Fruit fly (Drosophila melanogaster): ENCODE measurements around the gene CG31675.

CG31675 gene

DNA sequence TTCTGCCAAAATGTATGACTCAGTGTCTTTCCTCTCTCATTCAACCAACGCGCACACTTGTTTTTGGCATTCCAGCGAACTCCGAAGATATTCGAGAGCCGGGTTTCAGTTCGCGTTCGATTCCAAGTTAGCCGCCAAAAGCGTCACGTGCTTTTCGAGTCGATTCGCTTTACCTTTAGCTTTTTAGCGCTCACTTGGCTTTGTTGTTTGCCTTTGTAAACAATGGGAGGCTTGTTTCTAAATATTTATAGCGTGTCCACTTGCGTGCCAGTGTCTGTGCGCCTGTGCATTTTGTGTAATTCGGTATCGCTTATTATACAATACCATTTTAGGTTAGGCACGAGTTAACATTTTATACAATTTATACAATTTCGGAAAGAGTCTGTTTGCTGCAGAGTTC lies 43.8 kb downstream of the CG31675 start:
- peak; percentile 8 for TF ChIP-seq noc (tag; optimal IDR thresholded peaks at IDR 0.05)

DNA sequence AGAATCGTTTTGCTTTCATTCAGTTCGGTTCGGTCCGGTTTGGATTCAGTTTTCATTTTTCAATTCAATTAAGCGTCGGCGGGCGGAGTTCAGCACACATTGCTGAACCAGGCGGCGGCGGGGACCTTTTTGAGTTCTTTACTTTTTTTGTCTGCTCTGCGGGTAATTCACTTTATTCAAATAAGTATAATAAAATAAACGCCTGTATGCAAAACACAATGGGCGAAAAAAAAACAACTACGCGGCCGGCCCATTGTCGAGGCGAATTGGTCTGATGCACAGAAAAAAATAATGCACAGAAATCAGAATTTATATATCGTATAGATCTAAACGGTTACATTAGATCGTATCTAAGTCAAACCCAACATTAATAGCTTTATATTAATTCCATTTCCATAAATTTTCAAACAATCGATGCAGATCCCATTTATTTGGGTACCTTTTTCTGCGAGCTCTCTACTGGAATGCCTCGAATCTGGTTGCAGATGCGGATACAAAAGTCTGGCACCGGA lies 45.3 kb downstream of the CG31675 start:
- TF ChIP-seq noc (tag; optimal IDR thresholded peaks at IDR 0.05) = no peak

DNA sequence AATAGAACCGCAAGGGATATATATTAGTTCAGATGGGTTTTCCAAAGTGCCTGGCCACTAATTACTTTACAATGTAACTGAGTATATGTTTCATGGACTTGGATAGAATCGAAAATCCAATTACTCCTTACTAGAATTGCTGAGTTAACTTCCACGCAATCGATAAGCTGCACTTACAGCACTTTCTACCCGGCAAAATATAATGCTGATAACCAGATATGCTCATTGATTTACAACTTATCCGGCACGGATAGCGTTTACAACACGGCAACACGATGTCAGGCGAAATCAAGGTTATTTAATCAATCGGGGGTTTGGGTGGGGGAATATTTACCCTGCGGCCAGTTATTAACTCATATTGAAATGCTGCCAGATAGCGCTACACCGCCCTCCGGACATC lies 46.0 kb downstream of the CG31675 start:
- no peak for TF ChIP-seq noc (tag; optimal IDR thresholded peaks at IDR 0.05)

DNA sequence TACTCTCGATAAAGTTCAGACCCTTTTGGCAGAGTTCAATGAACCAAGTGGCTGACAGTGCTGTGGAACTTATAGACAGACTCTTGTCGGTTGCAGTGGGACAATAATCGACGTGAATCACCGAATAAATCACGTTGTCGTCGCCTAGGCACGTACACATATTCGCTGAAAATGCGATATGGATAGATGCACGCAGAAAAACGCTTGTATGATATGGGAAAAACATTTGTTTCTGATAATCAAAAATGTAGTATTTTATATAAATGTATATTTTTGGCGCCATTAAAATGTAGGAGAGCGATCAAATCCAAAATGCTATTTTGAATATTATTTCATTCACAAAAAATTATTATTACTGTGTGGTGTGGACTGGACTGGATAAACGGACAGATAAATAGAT lies 47.7 kb downstream of the CG31675 start:
- TF ChIP-seq noc (tag; optimal IDR thresholded peaks at IDR 0.05) = no peak

DNA sequence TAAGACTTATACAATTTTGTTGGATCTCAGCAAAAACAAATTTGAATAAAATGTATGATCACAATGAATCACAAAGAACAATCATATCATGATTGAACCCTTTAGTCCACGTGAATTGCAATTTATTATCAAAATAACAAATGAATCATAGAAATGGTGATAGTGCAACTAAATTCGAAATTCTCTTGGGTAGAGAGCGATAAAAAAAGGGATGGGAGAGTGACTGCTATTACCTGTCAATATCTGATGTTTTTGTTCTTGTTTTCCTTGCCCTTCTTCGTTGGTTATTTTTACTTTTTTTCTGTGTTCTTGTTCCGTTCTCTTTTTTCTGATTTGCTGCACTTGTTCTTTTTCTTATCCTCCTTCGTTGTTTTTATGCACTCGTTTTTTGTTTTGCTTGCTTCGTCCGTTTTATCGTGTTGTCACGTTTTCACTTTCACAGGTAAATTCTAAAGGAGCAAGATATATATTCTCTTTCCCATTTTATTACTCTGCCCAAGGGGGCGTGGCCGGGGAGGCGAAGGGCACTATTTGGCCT lies 49.2 kb downstream of the CG31675 start:
- TF ChIP-seq noc (tag; optimal IDR thresholded peaks at IDR 0.05) = no peak

DNA sequence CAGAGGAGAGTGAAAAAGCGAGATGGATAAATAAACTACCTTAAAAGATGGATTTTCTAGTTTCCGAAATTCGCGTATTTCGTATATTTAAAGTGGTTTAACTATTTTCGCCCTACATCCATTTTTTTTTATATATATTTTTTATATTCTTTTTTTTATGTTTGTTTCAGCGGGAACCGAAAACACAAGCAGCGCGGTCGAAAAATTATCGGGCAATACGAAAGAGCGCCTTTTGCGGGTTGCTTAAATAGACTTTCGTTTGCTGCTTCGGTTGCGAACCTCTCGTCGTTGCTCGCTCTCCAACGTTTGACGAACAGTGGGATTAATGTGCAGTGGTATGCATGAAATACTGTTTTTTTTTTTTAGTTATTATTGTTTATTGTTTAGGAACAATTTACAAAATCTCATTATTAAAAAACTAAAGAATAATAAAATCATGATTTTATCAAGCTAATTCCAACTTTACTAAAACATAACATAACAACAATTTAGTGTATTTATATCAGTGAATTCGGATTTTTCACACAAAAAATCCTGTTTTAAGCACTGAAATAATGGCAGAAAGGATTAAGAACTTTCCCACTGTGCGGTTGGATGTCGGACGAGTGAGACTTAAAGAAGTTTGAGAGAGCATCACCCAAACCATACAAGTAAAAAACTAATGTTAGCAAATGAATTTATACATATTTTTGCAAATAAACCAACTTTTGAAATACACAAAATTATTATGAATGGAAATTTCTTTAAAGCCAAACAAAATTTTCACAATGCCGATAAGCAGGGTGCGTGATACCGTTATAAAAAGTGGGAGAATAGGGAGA lies 49.9 kb downstream of the CG31675 start:
- TF ChIP-seq noc (tag; optimal IDR thresholded peaks at IDR 0.05) = peak; percentile 76

DNA sequence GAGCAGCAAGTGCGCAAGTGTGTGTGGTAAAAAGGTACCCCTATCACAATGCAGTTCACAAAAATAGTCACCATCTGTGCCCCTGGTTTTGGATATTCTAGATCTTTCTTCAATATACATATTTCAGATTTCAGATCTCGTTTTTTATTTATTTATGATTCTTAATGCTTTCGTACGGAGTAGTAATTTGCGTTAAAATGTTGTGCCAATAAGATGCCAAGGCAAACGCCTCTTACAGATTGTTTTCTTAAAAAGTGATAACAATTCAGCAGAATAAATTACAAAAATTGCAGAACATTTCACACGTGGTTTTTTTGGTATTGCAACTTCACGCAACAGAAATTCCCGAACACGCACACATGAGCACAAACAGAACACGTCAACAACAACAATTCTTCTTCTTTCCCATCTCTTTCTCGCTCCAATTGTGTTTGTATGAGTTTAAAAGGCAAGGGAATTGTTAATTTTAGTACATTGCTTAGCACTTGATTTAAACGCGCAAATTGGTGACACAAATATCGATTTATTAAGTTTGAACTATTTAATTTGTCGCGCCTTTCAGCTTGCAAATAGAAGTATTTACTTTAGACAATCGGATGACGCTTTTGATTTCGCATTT lies 50.6 kb downstream of the CG31675 start:
- TF ChIP-seq noc (tag; optimal IDR thresholded peaks at IDR 0.05) = peak; percentile 85

DNA sequence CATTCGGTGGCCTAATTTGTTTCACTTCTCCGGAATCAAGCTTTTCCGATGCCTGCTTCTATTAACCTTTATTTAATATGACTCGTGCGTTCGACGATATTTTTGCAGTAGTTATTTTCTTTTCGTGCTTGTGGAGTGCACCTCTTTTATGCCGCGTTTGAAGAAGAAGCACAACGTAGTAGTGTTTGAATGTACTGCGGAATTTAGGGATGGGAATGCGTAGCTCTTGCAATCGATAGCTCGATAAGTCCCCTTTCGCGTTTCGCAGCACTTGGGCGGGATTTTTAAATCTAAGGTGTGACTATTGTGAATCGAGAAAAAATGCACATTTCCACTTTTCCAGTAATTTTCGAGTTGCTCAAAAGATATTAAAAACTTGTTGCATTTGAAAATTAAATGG lies 51.2 kb downstream of the CG31675 start, which contains the start of the genes CG43739 and sky:
Gene CG43739, minus strand, starts transcription at position 199 of the 400 bp plus-strand sequence.
Gene sky, minus strand, starts transcription at position 199 of the 400 bp plus-strand sequence.
- peak; percentile 0 for TF ChIP-seq noc (tag; optimal IDR thresholded peaks at IDR 0.05)
